Fruit fly (Drosophila melanogaster): ENCODE results near the gene CG8492.

- TF ChIP-seq Ptx1 (GFP tag; IDR thresholded peaks at IDR 0.05) (no peak), HLH4C (GFP tag; IDR thresholded peaks at IDR 0.05; ENCODE audit: partially characterized antibody) (no peak)
Observed at dm6 chr3L:7773529-7773928, 41.5 kb upstream of the CG8492 start.

All from whole organism, embryonic.